Worm (Caenorhabditis elegans): ENCODE data around the gene rad-23.

ce11 chrII:11700635-11701034 is 48.1 kb upstream of the rad-23 start:
- no peak for TF ChIP-seq ama-1 (optimal IDR thresholded peaks at IDR 0.05)
- TF ChIP-seq sox-4 (tag; optimal IDR thresholded peaks at IDR 0.05): no peak
- no peak for TF ChIP-seq nhr-11 (tag; optimal IDR thresholded peaks at IDR 0.05)
- TF ChIP-seq che-1 (tag; optimal IDR thresholded peaks at IDR 0.05): no peak
- no peak for TF ChIP-seq fkh-10 (GFP tag; optimal IDR thresholded peaks at IDR 0.05)
- no peak for TF ChIP-seq ceh-24 (tag; optimal IDR thresholded peaks at IDR 0.05)

Measured in whole organism, late embryonic.